Fruit fly (Drosophila melanogaster): ENCODE measurements around the gene CG7194.

Gene CG7194

dm6 chr3L:8288396-8288795 is 15.5 kb downstream of the CG7194 start (continued):
- TF ChIP-seq wdn (GFP tag; IDR thresholded peaks at IDR 0.05) (no peak), corto (GFP tag; optimal IDR thresholded peaks at IDR 0.05) (no peak), MESR4 (GFP tag; optimal IDR thresholded peaks at IDR 0.05) (no peak), CG12391 (tag; optimal IDR thresholded peaks at IDR 0.05) (peak; percentile 12), H2.0 (GFP tag; IDR thresholded peaks at IDR 0.05) (0 out of 2 replicates have a peak, but pooled peaks have one; percentile 34), Ptx1 (GFP tag; IDR thresholded peaks at IDR 0.05) (0 out of 2 replicates have a peak, but pooled peaks have one; percentile 12), Med (GFP tag) (peak; percentile 49), ATbp (GFP tag; optimal IDR thresholded peaks at IDR 0.05) (no peak), lbe (GFP tag; optimal IDR thresholded peaks at IDR 0.05) (no peak), Hmr (GFP tag; optimal IDR thresholded peaks at IDR 0.05) (peak; percentile 0), bbx (GFP tag; IDR thresholded peaks at IDR 0.05; ENCODE audit: partially characterized antibody) (no peak), NfI (GFP tag; optimal IDR thresholded peaks at IDR 0.05) (peak; percentile 33), CG3281 (GFP tag; optimal IDR thresholded peaks at IDR 0.05) (peak; percentile 22), nmo (GFP tag; optimal IDR thresholded peaks at IDR 0.05) (peak; percentile 16), CG11247 (GFP tag; IDR thresholded peaks at IDR 0.05) (no peak), CG9817 (tag; optimal IDR thresholded peaks at IDR 0.05) (peak; percentile 7), CG3847 (GFP tag; IDR thresholded peaks at IDR 0.05) (no peak), vvl (GFP tag; IDR thresholded peaks at IDR 0.05) (no peak), fd96Cb (tag; optimal IDR thresholded peaks at IDR 0.05) (peak; percentile 2), CTCF (GFP tag; optimal IDR thresholded peaks at IDR 0.05) (no peak), Hr3 (GFP tag; optimal IDR thresholded peaks at IDR 0.05) (peak; percentile 1), Hsf (GFP tag; optimal IDR thresholded peaks at IDR 0.05) (peak; percentile 31), sim (GFP tag; IDR thresholded peaks at IDR 0.05) (no peak), tap (tag; optimal IDR thresholded peaks at IDR 0.05) (peak; percentile 5), Atf6 (GFP tag; IDR thresholded peaks at IDR 0.05) (peak; percentile 58), unpg (GFP tag; optimal IDR thresholded peaks at IDR 0.05) (peak; percentile 30), Hr51 (GFP tag; optimal IDR thresholded peaks at IDR 0.05) (peak in 1 of 2 experiments; percentile 45), PHDP (tag; optimal IDR thresholded peaks at IDR 0.05) (peak; percentile 38), CG1792 (GFP tag; optimal IDR thresholded peaks at IDR 0.05) (no peak), Sox102F (GFP tag; optimal IDR thresholded peaks at IDR 0.05) (peak; percentile 52), CG15073 (GFP tag; optimal IDR thresholded peaks at IDR 0.05) (no peak), kay (GFP tag; optimal IDR thresholded peaks at IDR 0.05) (peak; percentile 43), gem (tag; optimal IDR thresholded peaks at IDR 0.05) (peak; percentile 56), maf-S (GFP tag; optimal IDR thresholded peaks at IDR 0.05) (no peak), Dek (tag; optimal IDR thresholded peaks at IDR 0.05) (peak; percentile 3), Aef1 (GFP tag; IDR thresholded peaks at IDR 0.05) (no peak), lilli (GFP tag; optimal IDR thresholded peaks at IDR 0.05) (peak; percentile 6), lmd (GFP tag; IDR thresholded peaks at IDR 0.05) (peak; percentile 35; the same call in 1 of the 2 replicates), Lpt (GFP tag; optimal IDR thresholded peaks at IDR 0.05) (no peak)

- TF ChIP-seq Ets65A (GFP tag) = peak; percentile 4
- 0 out of 3 replicates have a peak, but pooled peaks have one; percentile 14 for TF ChIP-seq row (GFP tag; IDR thresholded peaks at IDR 0.05)
- TF ChIP-seq Drgx (GFP tag; IDR thresholded peaks at IDR 0.05) = 0 out of 2 replicates have a peak, but pooled peaks have one; percentile 18
- TF ChIP-seq CG11560 (tag; IDR thresholded peaks at IDR 0.05) = no peak
These were observed 17.5 kb downstream of the CG7194 start for dm6 chr3L:8286397-8286796.

All from whole organism, embryonic.